Worm (Caenorhabditis elegans) whole organism, L4 larva: Measurements from ENCODE around the gene F37C12.18.

ENCODE experiments used
- F10B5.3 ChIP-seq: sonication (generic microtip); optimal IDR thresholded peaks from 2 replicates; lab custom pipeline; 2016; ENCODE audit warnings: mild to moderate bottlenecking, missing genetic modification characterization, missing compliant biosample characterization
- F44E2.7 ChIP-seq: fragments of 200-800 bp; sonication (Bioruptor generic); IDR thresholded peaks from 2 replicates; pipeline ENCODE4 v2.1.2; 2022; ENCODE audit warnings: missing genetic modification characterization, missing compliant biosample characterization
- F49E8.2 ChIP-seq: sonication (generic microtip); optimal IDR thresholded peaks from 2 replicates; lab custom pipeline; 2016; ENCODE audit warnings: missing compliant biosample characterization, mild to moderate bottlenecking, missing genetic modification characterization, borderline replicate concordance
- T26A8.4 ChIP-seq: fragments of 200-800 bp; sonication (Bioruptor generic); IDR thresholded peaks from 2 replicates; pipeline ENCODE4 v1.3.6; 2022; ENCODE audit warnings: missing genetic modification characterization, missing compliant biosample characterization
- Y48G9A.11 ChIP-seq: fragments of 200-800 bp; sonication (Bioruptor generic); IDR thresholded peaks from 2 replicates; pipeline ENCODE4 v1.3.6; 2022; ENCODE audit warnings: missing genetic modification reagents, missing genetic modification characterization, missing compliant biosample characterization
- ZK337.2 ChIP-seq: fragments of 200-800 bp; sonication (Bioruptor generic); IDR thresholded peaks from 2 replicates; pipeline ENCODE4 v1.3.6; 2022; ENCODE audit warnings: missing genetic modification reagents, missing genetic modification characterization, missing compliant biosample characterization
- ZK546.5 ChIP-seq, 2 experiments: sonication (generic microtip); optimal IDR thresholded peaks; 2 replicates each; lab custom pipeline; 2017; ENCODE audit warnings: missing biosample characterization in 2 of 2, missing genetic modification characterization in 2 of 2
- aha-1 ChIP-seq: fragments of 150-350 bp; peaks from one replicate; lab custom pipeline; 2014; ENCODE audit warnings: missing biosample characterization, missing genetic modification characterization
- ama-1 ChIP-seq: fragments of 150-350 bp; optimal IDR thresholded peaks from 2 replicates; lab custom pipeline; 2014; ENCODE audit warnings: inconsistent platforms, mixed read lengths
- arid-1 ChIP-seq: fragments of 200-800 bp; sonication (Bioruptor generic); conservative IDR thresholded peaks from 2 replicates; pipeline ENCODE4 v1.3.6; 2022; ENCODE audit warnings: missing genetic modification reagents, missing genetic modification characterization, missing compliant biosample characterization
- ceh-20 ChIP-seq: fragments of 200-800 bp; sonication (Bioruptor generic); IDR thresholded peaks from 2 replicates; pipeline ENCODE4 v1.3.6; 2022; ENCODE audit warnings: missing genetic modification reagents, missing genetic modification characterization, missing compliant biosample characterization
- ceh-32 ChIP-seq: sonication (generic microtip); optimal IDR thresholded peaks from 2 replicates; lab custom pipeline; 2016; ENCODE audit warnings: mild to moderate bottlenecking, missing genetic modification characterization, missing compliant biosample characterization; ENCODE audit not compliant: poor library complexity
- ceh-82 ChIP-seq: sonication (generic microtip); optimal IDR thresholded peaks from 2 replicates; lab custom pipeline; 2017; ENCODE audit warnings: missing biosample characterization, missing genetic modification characterization
- ctbp-1 ChIP-seq: fragments of 200-800 bp; sonication (Bioruptor generic); IDR thresholded peaks from 2 replicates; pipeline ENCODE4 v1.3.6; 2022; ENCODE audit warnings: missing genetic modification reagents, missing genetic modification characterization, missing compliant biosample characterization
- daf-16 ChIP-seq, 3 experiments: sonication (generic microtip); optimal IDR thresholded peaks; 2 replicates each; lab custom pipeline; 2016 to 2017; ENCODE audit warnings: missing genetic modification characterization in 3 of 3, missing genetic modification reagents in 3 of 3, mild to moderate bottlenecking in 2 of 3, missing compliant biosample characterization in 2 of 3, missing biosample characterization in 1 of 3, moderate library complexity in 1 of 3
- daf-19 ChIP-seq: fragments of 200-800 bp; sonication (Bioruptor generic); conservative IDR thresholded peaks from 2 replicates; pipeline ENCODE4 v1.3.6; 2022; ENCODE audit warnings: missing genetic modification characterization, missing compliant biosample characterization
- dmd-6 ChIP-seq: fragments of 200-800 bp; sonication (Bioruptor generic); IDR thresholded peaks from 2 replicates; pipeline ENCODE4 v1.3.6; 2022; ENCODE audit warnings: missing genetic modification reagents, missing genetic modification characterization, missing compliant biosample characterization
- duxl-1 ChIP-seq: sonication (generic microtip); optimal IDR thresholded peaks from 2 replicates; lab custom pipeline; 2016; ENCODE audit warnings: mild to moderate bottlenecking, missing genetic modification characterization, moderate library complexity, missing compliant biosample characterization; ENCODE audit not compliant: poor library complexity
- gei-8 ChIP-seq: fragments of 200-800 bp; sonication (Bioruptor generic); optimal IDR thresholded peaks from 2 replicates; lab custom pipeline; 2018; ENCODE audit warnings: mild to moderate bottlenecking, missing genetic modification characterization, missing compliant biosample characterization
- hif-1 ChIP-seq, 2 experiments: sonication (generic microtip); optimal IDR thresholded peaks; 2 replicates each; lab custom pipeline; 2016 to 2017; ENCODE audit warnings: missing compliant biosample characterization in 2 of 2, missing genetic modification characterization in 2 of 2, missing genetic modification reagents in 2 of 2, missing genotype in 2 of 2, mild to moderate bottlenecking in 1 of 2
- hlh-11 ChIP-seq: fragments of 200-800 bp; sonication (Bioruptor generic); optimal IDR thresholded peaks from 2 replicates; lab custom pipeline; 2018; ENCODE audit warnings: mild to moderate bottlenecking, missing genetic modification characterization, missing compliant biosample characterization
- hlh-30 ChIP-seq: sonication (generic microtip); optimal IDR thresholded peaks from 2 replicates; lab custom pipeline; 2017; ENCODE audit warnings: antibody characterized with exemption, mild to moderate bottlenecking, missing genetic modification characterization, missing compliant biosample characterization; ENCODE audit not compliant: insufficient read depth
- hmg-1.1 ChIP-seq: fragments of 200-800 bp; sonication (Bioruptor generic); IDR thresholded peaks from 2 replicates; pipeline ENCODE4 v1.3.6; 2022; ENCODE audit warnings: missing genetic modification reagents, missing genetic modification characterization, missing compliant biosample characterization
- jun-1 ChIP-seq: fragments of 150-350 bp; optimal IDR thresholded peaks from 2 replicates; lab custom pipeline; 2014; ENCODE audit warnings: missing biosample characterization, missing genetic modification reagents, missing genetic modification characterization
- lin-1 ChIP-seq: fragments of 200-800 bp; sonication (Bioruptor generic); IDR thresholded peaks from 2 replicates; pipeline ENCODE4 v1.3.6; 2022; ENCODE audit warnings: missing genetic modification reagents, missing genetic modification characterization, missing compliant biosample characterization
- lin-38 ChIP-seq: fragments of 200-800 bp; sonication (Bioruptor generic); IDR thresholded peaks from 2 replicates; pipeline ENCODE4 v1.3.6; 2022; ENCODE audit warnings: missing genetic modification reagents, missing genetic modification characterization, missing compliant biosample characterization
- mep-1 ChIP-seq: fragments of 150-350 bp; sonication (generic microtip); optimal IDR thresholded peaks from 3 replicates; lab custom pipeline; 2014; ENCODE audit warnings: missing biosample characterization, missing genetic modification characterization
- mes-2 ChIP-seq: sonication (generic microtip); optimal IDR thresholded peaks from 2 replicates; lab custom pipeline; 2016; ENCODE audit warnings: missing genotype, mild to moderate bottlenecking, missing genetic modification characterization, missing compliant biosample characterization; ENCODE audit not compliant: poor library complexity, severe bottlenecking
- nhr-11 ChIP-seq: fragments of 150-350 bp; optimal IDR thresholded peaks from 2 replicates; lab custom pipeline; 2014; ENCODE audit warnings: missing biosample characterization, missing genetic modification characterization
- nhr-25 ChIP-seq: sonication (generic microtip); optimal IDR thresholded peaks from 2 replicates; lab custom pipeline; 2017; ENCODE audit warnings: missing genetic modification characterization, mild to moderate bottlenecking, missing compliant biosample characterization, antibody characterized with exemption, moderate library complexity, borderline replicate concordance; ENCODE audit not compliant: insufficient read depth
- nhr-28 ChIP-seq: fragments of 150-350 bp; optimal IDR thresholded peaks from 2 replicates; lab custom pipeline; 2014; ENCODE audit warnings: missing biosample characterization, missing genetic modification characterization
- nhr-41 ChIP-seq: fragments of 200-800 bp; sonication (Bioruptor generic); IDR thresholded peaks from 2 replicates; pipeline ENCODE4 v1.3.6; 2022; ENCODE audit warnings: missing genetic modification reagents, missing genetic modification characterization, missing compliant biosample characterization
- nhr-77 ChIP-seq: fragments of 150-350 bp; optimal IDR thresholded peaks from 2 replicates; lab custom pipeline; 2014; ENCODE audit warnings: missing biosample characterization, missing genetic modification characterization
- pha-4 ChIP-seq, 2 experiments: fragments of 150-350 bp in 1 of 2; fragments of 200-800 bp in 1 of 2; sonication (Bioruptor generic) in 1 of 2; IDR thresholded peaks in 1 of 2; optimal IDR thresholded peaks in 1 of 2; 2 replicates each; pipeline versions ENCODE4 v1.3.6 to Lab custom; 2014 to 2022; ENCODE audit warnings: missing genetic modification characterization in 2 of 2, missing genetic modification reagents in 2 of 2, missing biosample characterization in 1 of 2, missing compliant biosample characterization in 1 of 2
- pqm-1 ChIP-seq: sonication (generic microtip); optimal IDR thresholded peaks from 2 replicates; lab custom pipeline; 2017; ENCODE audit warnings: missing biosample characterization, missing genetic modification characterization
- saeg-2 ChIP-seq: fragments of 200-800 bp; sonication (Bioruptor generic); IDR thresholded peaks from 2 replicates; pipeline ENCODE4 v1.3.6; 2022; ENCODE audit warnings: missing genetic modification reagents, missing genetic modification characterization, missing compliant biosample characterization
- spr-3 ChIP-seq: fragments of 200-800 bp; sonication (Bioruptor generic); optimal IDR thresholded peaks from 2 replicates; lab custom pipeline; 2018; ENCODE audit warnings: mild to moderate bottlenecking, missing genetic modification characterization, missing compliant biosample characterization
- tag-97 ChIP-seq: fragments of 200-800 bp; sonication (Bioruptor generic); IDR thresholded peaks from 2 replicates; pipeline ENCODE4 v1.3.6; 2022; ENCODE audit warnings: missing genetic modification characterization, missing compliant biosample characterization
- unc-130 ChIP-seq: sonication (generic microtip); optimal IDR thresholded peaks from 2 replicates; lab custom pipeline; 2016; ENCODE audit warnings: missing genetic modification reagents, missing genetic modification characterization, missing compliant biosample characterization
- unc-62 ChIP-seq, 3 experiments: fragments of 150-350 bp in 1 of 3; sonication (generic microtip); optimal IDR thresholded peaks in 2 of 3; peaks in 1 of 3; 1 replicate in 1 of 3; 2 replicates in 2 of 3; lab custom pipeline; 2014 to 2017; ENCODE audit warnings: missing biosample characterization in 3 of 3, missing genetic modification characterization in 3 of 3, missing genetic modification reagents in 3 of 3, missing genotype in 1 of 3
- vab-7 ChIP-seq: fragments of 200-800 bp; sonication (Bioruptor generic); IDR thresholded peaks from 2 replicates; pipeline ENCODE4 v1.3.6; 2022; ENCODE audit warnings: missing genetic modification reagents, missing genetic modification characterization, missing compliant biosample characterization
- zag-1 ChIP-seq: fragments of 150-350 bp; optimal IDR thresholded peaks from 2 replicates; lab custom pipeline; 2014; ENCODE audit warnings: missing biosample characterization, missing genetic modification characterization
- zfp-2 ChIP-seq: sonication (generic microtip); optimal IDR thresholded peaks from 2 replicates; lab custom pipeline; 2016; ENCODE audit warnings: mild to moderate bottlenecking, missing genetic modification characterization, missing compliant biosample characterization

The F37C12.18 gene

ce11 chrIII:7215532-7215931 is 20.3 kb upstream of the F37C12.18 start:
- TF ChIP-seq unc-62 (GFP tag; optimal IDR thresholded peaks at IDR 0.05 in 1 of 2; lab: Kevin White, UChicago) (peak in 1 of 2 experiments; percentile 54), unc-62 (tag; optimal IDR thresholded peaks at IDR 0.05; lab: Kevin White, UChicago) (no peak), nhr-41 (no peak)

DNA sequence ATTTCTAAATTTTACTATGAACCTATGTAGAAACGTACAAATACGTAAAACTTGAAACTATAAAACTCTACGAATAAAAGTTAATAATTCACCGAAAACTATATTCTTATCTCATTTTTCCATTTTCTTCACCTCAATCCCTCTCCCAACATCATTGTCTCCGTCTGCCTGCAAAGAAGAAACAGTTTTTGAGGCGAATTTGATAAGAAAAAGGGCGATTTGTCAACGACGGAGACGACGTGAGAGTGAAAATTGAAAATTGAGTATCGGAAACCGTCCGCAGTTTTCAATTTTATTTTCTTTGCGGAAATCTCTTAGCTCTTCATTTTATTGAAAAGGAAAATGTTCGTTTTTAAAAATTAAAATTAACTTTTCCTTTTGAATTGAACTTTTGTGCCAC is 16.8 kb upstream of the F37C12.18 start:
- TF ChIP-seq pha-4 (GFP tag; IDR thresholded peaks at IDR 0.05; lab: Robert Waterston, UW): no peak
- no peak for TF ChIP-seq pha-4 (tag; optimal IDR thresholded peaks at IDR 0.05; lab: Kevin White, UChicago)
- TF ChIP-seq F10B5.3 (tag; lab: Kevin White, UChicago): no peak
- TF ChIP-seq nhr-28 (tag; lab: Kevin White, UChicago): peak; percentile 36
- TF ChIP-seq ctbp-1 (GFP tag; lab: Robert Waterston, UW): no peak
- no peak for TF ChIP-seq hif-1 (tag; optimal IDR thresholded peaks at IDR 0.05; lab: Kevin White, UChicago)
- TF ChIP-seq unc-62 (GFP tag; optimal IDR thresholded peaks at IDR 0.05 in 1 of 2; lab: Kevin White, UChicago): peak in 1 of 2 experiments; percentile 61
- no peak for TF ChIP-seq unc-62 (tag; optimal IDR thresholded peaks at IDR 0.05; lab: Kevin White, UChicago)
- peak; percentile 28; the same call in 1 of the 2 replicates for TF ChIP-seq dmd-6 (GFP tag; lab: Robert Waterston, UW)
- no peak for TF ChIP-seq daf-16 (GFP tag; optimal IDR thresholded peaks at IDR 0.05; lab: Kevin White, UChicago)
- peak; percentile 29 for TF ChIP-seq daf-16 (tag; optimal IDR thresholded peaks at IDR 0.05; lab: Kevin White, UChicago)
- TF ChIP-seq pqm-1: peak; percentile 55
- peak; percentile 31 for TF ChIP-seq hlh-11 (tag; lab: Kevin White, UChicago)
- TF ChIP-seq ceh-32: no peak
- no peak for TF ChIP-seq nhr-11 (tag; lab: Kevin White, UChicago)
- no peak for TF ChIP-seq daf-19 (GFP tag; lab: Robert Waterston, UW)
- TF ChIP-seq ceh-82: no peak
- TF ChIP-seq unc-130 (GFP tag; lab: Kevin White, UChicago): no peak
- TF ChIP-seq nhr-25 (tag; lab: Kevin White, UChicago): no peak
- no peak for TF ChIP-seq jun-1

DNA sequence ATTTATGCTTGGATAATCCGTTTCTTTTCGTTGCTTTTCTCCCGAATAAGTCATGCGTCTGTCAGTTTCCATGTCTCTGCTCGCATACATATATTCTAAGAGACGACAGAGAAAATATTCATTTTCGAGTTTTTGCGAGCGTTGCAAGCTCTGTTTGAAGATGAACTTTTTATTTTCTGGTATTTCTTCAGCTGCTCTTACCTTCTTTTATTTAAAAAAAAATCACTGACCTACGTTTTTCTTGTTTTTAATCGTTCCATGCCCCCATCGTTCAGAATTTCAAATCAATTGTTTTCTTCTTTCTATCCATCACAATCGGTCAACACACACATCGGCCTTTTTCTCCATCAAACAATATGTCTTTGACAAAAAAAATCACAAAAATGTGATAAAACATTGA is 15.3 kb upstream of the F37C12.18 start:
- TF ChIP-seq tag-97 (GFP tag; lab: Robert Waterston, UW) (no peak), unc-62 (GFP tag; optimal IDR thresholded peaks at IDR 0.05 in 1 of 2; lab: Kevin White, UChicago) (peak in 1 of 2 experiments; percentile 76), unc-62 (tag; optimal IDR thresholded peaks at IDR 0.05; lab: Kevin White, UChicago) (no peak), nhr-77 (tag; lab: Kevin White, UChicago) (no peak), F44E2.7 (GFP tag; lab: Robert Waterston, UW) (no peak), zag-1 (tag; lab: Kevin White, UChicago) (no peak), mes-2 (tag; lab: Kevin White, UChicago) (peak; percentile 35), mep-1 (tag; lab: Kevin White, UChicago) (no peak), hlh-30 (no peak), aha-1 (peak; percentile 90)

DNA sequence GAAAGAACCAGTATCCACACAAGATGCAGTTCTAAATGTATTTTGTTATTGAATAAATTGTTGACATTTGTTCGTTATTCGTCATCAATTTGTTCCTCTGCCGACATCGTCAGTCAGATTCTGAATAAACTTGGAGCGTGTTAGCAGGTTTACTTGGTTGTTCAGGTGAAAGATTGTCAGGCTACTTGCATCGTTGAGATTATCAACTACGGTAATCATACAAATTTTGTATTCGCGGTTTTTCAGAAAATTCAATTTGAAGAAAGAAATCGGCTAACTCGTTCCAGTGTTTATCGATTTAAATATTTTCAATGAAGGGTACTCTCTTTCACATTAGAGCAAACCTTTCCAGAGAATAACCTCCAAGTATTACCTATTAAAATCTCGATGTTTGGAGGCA is 14.5 kb upstream of the F37C12.18 start, which contains the start of gene R151.2:
Gene R151.2, plus strand, starts transcription at position 247 of the 400 bp plus-strand sequence.
- TF ChIP-seq mes-2 (tag; lab: Kevin White, UChicago) (peak; percentile 14), unc-130 (GFP tag; lab: Kevin White, UChicago) (no peak), saeg-2 (GFP tag; lab: Robert Waterston, UW) (no peak), hif-1 (tag; optimal IDR thresholded peaks at IDR 0.05; lab: Kevin White, UChicago) (no peak), arid-1 (GFP tag; lab: Robert Waterston, UW) (no peak), ZK546.5 (tag; optimal IDR thresholded peaks at IDR 0.05; lab: Kevin White, UChicago) (no peak), nhr-77 (tag; lab: Kevin White, UChicago) (no peak), ZK337.2 (GFP tag; lab: Robert Waterston, UW) (no peak), ama-1 (peak; percentile 65), ceh-20 (no peak), vab-7 (GFP tag; lab: Robert Waterston, UW) (no peak), lin-38 (GFP tag; lab: Robert Waterston, UW) (peak; percentile 29), T26A8.4 (no peak), F44E2.7 (GFP tag; lab: Robert Waterston, UW) (0 out of 2 replicates have a peak, but pooled peaks have one; percentile 9), gei-8 (GFP tag; lab: Kevin White, UChicago) (no peak), F49E8.2 (tag; lab: Kevin White, UChicago) (peak; percentile 62), spr-3 (GFP tag; lab: Kevin White, UChicago) (no peak), lin-1 (GFP tag; lab: Robert Waterston, UW) (no peak), hmg-1.1 (GFP tag; lab: Robert Waterston, UW) (no peak), duxl-1 (no peak), Y48G9A.11 (GFP tag; lab: Robert Waterston, UW) (peak; percentile 38; the same call in 1 of the 2 replicates), zfp-2 (no peak)
